Worm (Caenorhabditis elegans) whole organism, early embryonic: ENCODE measurements around the gene F45F2.9.

Experiments
- B0310.2 ChIP-seq: sonication (generic microtip); optimal IDR thresholded peaks from 2 replicates; lab custom pipeline; 2016; ENCODE audit warnings: mild to moderate bottlenecking, missing genetic modification characterization, missing compliant biosample characterization
- F13C5.2 ChIP-seq: sonication (generic microtip); optimal IDR thresholded peaks from 2 replicates; lab custom pipeline; 2017; ENCODE audit warnings: mild to moderate bottlenecking, missing genetic modification characterization, inconsistent platforms, missing compliant biosample characterization
- aly-1 ChIP-seq: sonication (generic microtip); optimal IDR thresholded peaks from 2 replicates; lab custom pipeline; 2016; ENCODE audit warnings: missing genetic modification characterization, missing compliant biosample characterization
- ama-1 ChIP-seq: fragments of 150-350 bp; optimal IDR thresholded peaks from 2 replicates; lab custom pipeline; 2014
- ceh-13 ChIP-seq: fragments of 200-800 bp; sonication (Bioruptor generic); optimal IDR thresholded peaks from 2 replicates; lab custom pipeline; 2018; ENCODE audit warnings: mild to moderate bottlenecking, missing genetic modification characterization, missing compliant biosample characterization
- ceh-36 ChIP-seq: sonication (generic microtip); optimal IDR thresholded peaks from 2 replicates; lab custom pipeline; 2016; ENCODE audit warnings: missing genetic modification characterization, inconsistent platforms, missing compliant biosample characterization
- ets-7 ChIP-seq: sonication (generic microtip); optimal IDR thresholded peaks from 2 replicates; lab custom pipeline; 2016; ENCODE audit warnings: missing genotype, missing genetic modification characterization, missing compliant biosample characterization
- flt-1 ChIP-seq: fragments of 200-800 bp; sonication (Bioruptor generic); IDR thresholded peaks from 2 replicates; pipeline ENCODE4 v1.3.6; 2022; ENCODE audit warnings: missing genetic modification characterization, missing compliant biosample characterization
- hmbx-1 ChIP-seq: sonication (generic microtip); optimal IDR thresholded peaks from 2 replicates; lab custom pipeline; 2016; ENCODE audit warnings: mild to moderate bottlenecking, missing genetic modification characterization, missing compliant biosample characterization
- hmg-4 ChIP-seq: fragments of 200-800 bp; sonication (Bioruptor generic); optimal IDR thresholded peaks from 2 replicates; lab custom pipeline; 2018; ENCODE audit warnings: mild to moderate bottlenecking, missing genetic modification characterization, missing compliant biosample characterization
- hnd-1 ChIP-seq: sonication (generic microtip); optimal IDR thresholded peaks from 2 replicates; lab custom pipeline; 2016; ENCODE audit warnings: missing genetic modification characterization, missing compliant biosample characterization
- pes-1 ChIP-seq: fragments of 200-800 bp; sonication (Bioruptor generic); IDR thresholded peaks from 2 replicates; pipeline ENCODE4 v1.3.6; 2022; ENCODE audit warnings: missing genetic modification reagents, missing genetic modification characterization, missing compliant biosample characterization
- scrt-1 ChIP-seq: fragments of 200-800 bp; sonication (Bioruptor generic); IDR thresholded peaks from 2 replicates; pipeline ENCODE4 v1.3.6; 2022; ENCODE audit warnings: missing genetic modification characterization, missing compliant biosample characterization
- sea-1 ChIP-seq: fragments of 200-800 bp; sonication (Bioruptor generic); conservative IDR thresholded peaks from 2 replicates; pipeline ENCODE4 v1.3.6; 2022; ENCODE audit warnings: missing genetic modification characterization, missing compliant biosample characterization
- tbx-11 ChIP-seq: fragments of 200-800 bp; sonication (Bioruptor generic); IDR thresholded peaks from 2 replicates; pipeline ENCODE4 v1.3.6; 2022; ENCODE audit warnings: missing genetic modification characterization, missing compliant biosample characterization
- tbx-37 ChIP-seq: fragments of 200-800 bp; sonication (Bioruptor generic); conservative IDR thresholded peaks from 2 replicates; pipeline ENCODE4 v1.3.6; 2022; ENCODE audit warnings: missing genetic modification reagents, missing genetic modification characterization, missing compliant biosample characterization
- tra-4 ChIP-seq: sonication (generic microtip); optimal IDR thresholded peaks from 2 replicates; lab custom pipeline; 2017; ENCODE audit warnings: missing genetic modification characterization, missing compliant biosample characterization

Gene F45F2.9

DNA sequence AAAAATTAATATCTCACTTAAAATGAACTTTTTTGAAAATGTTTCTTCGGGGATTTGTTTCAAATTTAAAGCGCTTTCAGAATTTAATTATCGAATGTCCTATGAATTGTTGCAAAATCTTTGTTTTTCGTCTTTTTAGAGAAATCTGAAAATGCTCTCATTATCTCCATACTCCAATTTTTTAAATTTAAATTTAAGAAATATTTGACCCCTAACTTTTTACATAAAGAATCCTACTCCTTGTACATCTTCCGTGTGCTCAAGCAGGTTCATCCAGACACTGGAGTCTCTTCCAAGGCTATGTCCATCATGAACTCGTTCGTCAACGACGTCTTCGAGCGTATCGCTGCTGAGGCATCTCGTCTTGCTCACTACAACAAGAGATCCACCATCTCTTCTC, 23.0 kb upstream of the F45F2.9 start, which contains the start of gene his-39:
TSS of gene his-39 (plus strand) at position 301 of the 400 bp plus-strand sequence.
- TF ChIP-seq tbx-11 (GFP tag; lab: Robert Waterston, UW): no peak

DNA sequence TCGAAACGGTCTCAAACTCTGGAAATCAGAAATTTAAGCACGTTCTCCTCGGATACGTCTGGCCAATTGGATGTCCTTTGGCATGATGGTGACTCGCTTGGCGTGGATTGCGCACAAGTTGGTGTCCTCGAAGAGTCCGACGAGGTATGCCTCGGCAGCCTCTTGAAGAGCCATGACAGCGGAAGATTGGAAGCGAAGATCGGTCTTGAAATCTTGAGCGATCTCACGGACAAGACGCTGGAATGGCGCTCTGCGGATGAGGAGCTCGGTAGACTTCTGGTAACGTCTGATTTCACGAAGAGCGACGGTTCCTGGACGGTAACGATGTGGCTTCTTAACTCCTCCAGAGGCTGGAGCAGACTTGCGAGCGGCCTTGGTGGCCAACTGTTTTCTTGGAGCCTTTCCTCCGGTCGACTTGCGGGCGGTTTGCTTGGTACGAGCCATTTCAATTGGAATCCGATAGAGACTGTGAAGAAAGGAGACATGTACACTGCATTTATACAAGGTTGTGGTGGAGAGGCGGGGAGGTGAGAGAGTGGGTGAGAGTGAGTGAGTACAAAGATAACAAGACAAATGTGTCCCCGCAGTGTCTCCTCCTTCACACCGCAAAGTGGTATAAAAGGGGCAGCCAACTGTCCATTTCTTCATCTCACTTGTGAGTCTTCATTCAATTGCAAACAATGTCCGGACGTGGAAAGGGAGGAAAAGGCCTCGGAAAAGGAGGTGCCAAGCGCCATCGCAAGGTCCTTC, 21.4 kb upstream of the F45F2.9 start, which contains the start of the genes his-6 and his-5:
TSS of gene his-6 (minus strand) at position 444 of the 750 bp plus-strand sequence.
TSS of gene his-5 (plus strand) at position 681 of the 750 bp plus-strand sequence.
- TF ChIP-seq hmg-4 (GFP tag; lab: Kevin White, UChicago): peak; percentile 42
- peak; percentile 91 for TF ChIP-seq ama-1 (lab: Kevin White, UChicago)
- TF ChIP-seq tbx-11 (GFP tag; lab: Robert Waterston, UW): peak; percentile 52; the same call in 1 of the 2 replicates
- 0 out of 2 replicates have a peak, but pooled peaks have one; percentile 53 for TF ChIP-seq scrt-1 (GFP tag; lab: Robert Waterston, UW)
- peak; percentile 75; the same call in 1 of the 2 replicates for TF ChIP-seq sea-1 (GFP tag; lab: Robert Waterston, UW)
- TF ChIP-seq tbx-37 (GFP tag; lab: Robert Waterston, UW): peak; percentile 63; the same call in 1 of the 2 replicates
- peak; percentile 70 for TF ChIP-seq pes-1
- TF ChIP-seq flt-1 (GFP tag; lab: Robert Waterston, UW): peak; percentile 65; the same call in 1 of the 2 replicates

DNA sequence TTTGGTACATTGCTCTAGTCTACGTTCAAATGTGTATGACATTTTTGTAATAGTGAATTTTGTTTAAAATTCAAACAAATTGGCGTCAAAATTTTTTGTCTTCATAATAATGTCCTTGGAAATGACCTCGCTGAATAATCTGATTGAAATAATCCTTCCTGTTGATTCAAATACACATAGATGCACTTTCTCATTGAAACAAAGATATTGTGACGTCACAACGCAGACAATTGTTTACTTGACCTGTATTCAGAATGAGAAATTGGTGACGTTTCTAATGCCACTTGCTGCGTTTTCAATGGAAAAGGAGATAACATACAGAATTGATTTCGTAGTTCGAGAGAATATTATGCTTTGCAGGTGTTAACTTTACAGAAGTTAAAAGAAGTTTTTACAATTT, 20.7 kb upstream of the F45F2.9 start:
- TF ChIP-seq ama-1 (lab: Kevin White, UChicago): no peak
- no peak for TF ChIP-seq ceh-13 (GFP tag; lab: Kevin White, UChicago)
- no peak for TF ChIP-seq pes-1
- TF ChIP-seq tra-4 (tag; lab: Kevin White, UChicago): no peak
- no peak for TF ChIP-seq aly-1 (tag; lab: Kevin White, UChicago)
- no peak for TF ChIP-seq ceh-36 (tag; lab: Kevin White, UChicago)
- no peak for TF ChIP-seq tbx-11 (GFP tag; lab: Robert Waterston, UW)

DNA sequence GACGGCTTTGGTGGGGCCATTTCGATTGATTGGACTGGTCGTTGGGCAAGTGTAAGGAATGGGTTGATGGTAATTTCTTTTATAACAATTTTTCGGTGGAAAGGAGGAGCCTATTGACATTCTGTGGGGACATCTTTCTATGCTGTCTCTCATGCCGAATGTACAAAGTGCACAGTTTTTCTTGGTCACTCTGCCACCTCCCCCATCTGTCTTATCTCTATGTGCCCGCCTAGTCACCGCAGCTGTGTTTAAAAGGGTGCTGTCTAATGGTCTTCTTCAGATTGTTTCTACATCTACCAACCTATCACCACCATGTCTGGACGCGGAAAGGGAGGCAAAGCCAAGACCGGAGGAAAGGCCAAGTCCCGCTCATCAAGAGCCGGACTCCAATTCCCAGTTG, 19.8 kb upstream of the F45F2.9 start, which contains the start of the genes his-8 and his-7:
TSS of gene his-8 (minus strand) at position 20 of the 400 bp plus-strand sequence.
TSS of gene his-7 (plus strand) at position 313 of the 400 bp plus-strand sequence.
- peak; percentile 14; the same call in 1 of the 2 replicates for TF ChIP-seq tbx-11 (GFP tag; lab: Robert Waterston, UW)
- peak; percentile 54; the same call in 1 of the 2 replicates for TF ChIP-seq sea-1 (GFP tag; lab: Robert Waterston, UW)

DNA sequence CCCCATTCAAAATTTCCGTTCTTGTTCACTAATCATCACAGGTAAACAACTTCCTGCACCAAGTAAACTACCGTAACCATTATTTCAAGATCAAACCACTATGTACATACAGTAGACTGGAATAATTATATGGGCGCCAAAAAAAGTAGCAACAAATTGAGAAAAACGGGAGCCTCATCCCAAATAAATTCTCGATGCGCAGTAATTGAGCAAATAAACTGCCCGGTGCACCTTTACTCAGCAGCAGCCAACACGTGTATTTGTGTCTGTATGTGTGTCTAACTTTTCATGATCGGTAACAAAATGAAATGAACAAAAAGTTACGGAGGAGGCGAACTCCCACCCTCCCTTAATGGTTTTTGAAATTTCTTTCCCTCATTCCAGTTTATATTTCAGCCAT, 16.0 kb upstream of the F45F2.9 start, which contains the start of gene otpl-5:
TSS of gene otpl-5 (plus strand) at position 301 of the 400 bp plus-strand sequence.
- TF ChIP-seq aly-1 (tag; lab: Kevin White, UChicago) (no peak), ceh-13 (GFP tag; lab: Kevin White, UChicago) (no peak), sea-1 (GFP tag; lab: Robert Waterston, UW) (no peak)

DNA sequence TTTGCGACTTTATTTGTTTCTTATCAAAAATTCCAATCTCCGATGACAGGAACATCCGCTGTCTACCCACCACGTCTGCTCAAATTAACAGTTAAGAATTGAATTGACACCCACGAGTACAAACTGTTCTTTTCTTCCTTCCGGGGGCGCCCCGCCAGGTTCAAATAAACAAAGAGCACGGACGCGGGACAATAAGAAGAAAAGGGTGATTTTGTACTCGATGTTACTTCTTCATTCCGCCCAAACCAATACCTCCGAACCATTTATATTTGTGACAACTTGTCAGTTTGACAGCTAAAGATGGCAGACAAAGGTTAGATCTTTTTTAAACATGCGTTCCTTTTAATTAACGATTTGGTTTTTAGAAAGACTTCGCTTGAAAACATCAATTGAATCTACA, 12.5 kb upstream of the F45F2.9 start, which contains the start of gene otpl-6:
TSS of gene otpl-6 (plus strand) at position 301 of the 400 bp plus-strand sequence.
- TF ChIP-seq ceh-36 (tag; lab: Kevin White, UChicago) (no peak), flt-1 (GFP tag; lab: Robert Waterston, UW) (no peak), hmbx-1 (no peak), sea-1 (GFP tag; lab: Robert Waterston, UW) (no peak), scrt-1 (GFP tag; lab: Robert Waterston, UW) (no peak), aly-1 (tag; lab: Kevin White, UChicago) (no peak), hmg-4 (GFP tag; lab: Kevin White, UChicago) (no peak), ets-7 (tag; lab: Kevin White, UChicago) (no peak), F13C5.2 (tag; lab: Kevin White, UChicago) (no peak), B0310.2 (no peak), pes-1 (no peak), ceh-13 (GFP tag; lab: Kevin White, UChicago) (no peak), tra-4 (tag; lab: Kevin White, UChicago) (no peak), tbx-37 (GFP tag; lab: Robert Waterston, UW) (no peak), tbx-11 (GFP tag; lab: Robert Waterston, UW) (no peak), ama-1 (lab: Kevin White, UChicago) (no peak), hnd-1 (tag; lab: Kevin White, UChicago) (no peak)

DNA sequence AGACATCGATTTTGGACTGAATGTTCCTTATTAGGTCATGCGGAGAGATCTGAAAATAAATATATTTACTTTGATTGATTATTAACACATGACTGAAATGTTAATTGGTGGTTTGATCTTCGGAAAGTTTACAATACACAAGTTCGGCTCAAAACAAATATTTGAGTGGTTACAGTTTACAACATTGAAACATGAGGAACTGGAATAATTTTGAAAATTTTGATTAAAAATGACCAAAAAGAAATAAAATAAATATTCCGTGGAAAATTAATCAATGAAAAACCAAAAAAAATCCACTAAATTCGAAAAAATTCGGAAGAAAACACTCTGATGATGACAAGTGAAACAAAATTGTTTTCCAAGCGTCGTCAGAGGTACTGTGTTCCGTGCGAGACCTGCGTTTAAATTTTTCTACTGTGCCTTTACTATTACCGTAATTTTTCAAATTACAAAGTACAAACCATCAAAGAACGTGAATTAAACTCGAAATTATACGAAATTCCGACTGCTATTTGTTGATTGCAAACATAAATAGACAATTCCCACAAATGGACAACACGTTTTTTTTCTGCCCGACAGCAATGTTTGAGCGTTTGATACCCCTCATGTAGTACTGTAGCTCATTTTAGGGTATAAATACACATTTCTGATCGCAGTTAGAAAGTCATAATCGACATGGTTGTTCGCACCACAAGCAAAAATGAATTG, 7.7 kb upstream of the F45F2.9 start, which contains the start of the genes F45F2.11 and otpl-7:
TSS of gene F45F2.11 (minus strand) at position 51 of the 708 bp plus-strand sequence.
TSS of gene otpl-7 (plus strand) at position 658 of the 708 bp plus-strand sequence.
- TF ChIP-seq tbx-11 (GFP tag; lab: Robert Waterston, UW) (no peak), hnd-1 (tag; lab: Kevin White, UChicago) (no peak), ceh-13 (GFP tag; lab: Kevin White, UChicago) (no peak), sea-1 (GFP tag; lab: Robert Waterston, UW) (no peak), tra-4 (tag; lab: Kevin White, UChicago) (no peak), ama-1 (lab: Kevin White, UChicago) (no peak), F13C5.2 (tag; lab: Kevin White, UChicago) (no peak), flt-1 (GFP tag; lab: Robert Waterston, UW) (no peak), aly-1 (tag; lab: Kevin White, UChicago) (no peak), pes-1 (no peak), hmbx-1 (no peak)
